Worm (Caenorhabditis elegans): ENCODE results near the gene unc-52.

The unc-52 gene

ce11 chrII:14610492-14611142, 73.6 kb downstream of the unc-52 start (continued):
- TF ChIP-seq fos-1 (tag; optimal IDR thresholded peaks at IDR 0.05) (no peak), fkh-10 (GFP tag; optimal IDR thresholded peaks at IDR 0.05) (no peak)

- TF ChIP-seq nhr-25 (tag; optimal IDR thresholded peaks at IDR 0.05) = no peak
- TF ChIP-seq pqm-1 (tag; optimal IDR thresholded peaks at IDR 0.05) = no peak
- TF ChIP-seq ztf-4 (tag; optimal IDR thresholded peaks at IDR 0.05) = no peak
- peak; percentile 81 for TF ChIP-seq ama-1 (optimal IDR thresholded peaks at IDR 0.05)
- no peak for TF ChIP-seq elt-2 (tag; optimal IDR thresholded peaks at IDR 0.05)
- TF ChIP-seq nhr-11 (tag; optimal IDR thresholded peaks at IDR 0.05) = no peak
- no peak for TF ChIP-seq jun-1 (tag; optimal IDR thresholded peaks at IDR 0.05)
- TF ChIP-seq nhr-28 (tag; optimal IDR thresholded peaks at IDR 0.05) = no peak
Observed at ce11 chrII:14609297-14609937, 74.8 kb downstream of the unc-52 start.

ce11 chrII:14608508-14608907, 75.7 kb downstream of the unc-52 start:
- peak; percentile 71 for TF ChIP-seq ztf-4 (tag; optimal IDR thresholded peaks at IDR 0.05)
- TF ChIP-seq ama-1 (optimal IDR thresholded peaks at IDR 0.05) = peak; percentile 92
- no peak for TF ChIP-seq ztf-11 (tag; optimal IDR thresholded peaks at IDR 0.05)

ce11 chrII:14606172-14606571, 78.1 kb downstream of the unc-52 start, which contains the start of gene arl-3:
TSS of gene arl-3 (plus strand) at chrII:14606472.
- TF ChIP-seq skn-1 (tag; optimal IDR thresholded peaks at IDR 0.05) = peak; percentile 7
- TF ChIP-seq elt-3 (tag; optimal IDR thresholded peaks at IDR 0.05) = no peak
- TF ChIP-seq fkh-2 (tag; optimal IDR thresholded peaks at IDR 0.05) = no peak
- no peak for TF ChIP-seq daf-12 (tag; optimal IDR thresholded peaks at IDR 0.05)

ce11 chrII:14605479-14605878, 78.8 kb downstream of the unc-52 start, which contains the start of gene F19H8.2:
TSS of gene F19H8.2 (minus strand) at chrII:14605869.
- TF ChIP-seq elt-1 (tag; optimal IDR thresholded peaks at IDR 0.05) (peak; percentile 50), mml-1 (tag; optimal IDR thresholded peaks at IDR 0.05) (no peak), ceh-16 (tag; optimal IDR thresholded peaks at IDR 0.05) (no peak), ama-1 (optimal IDR thresholded peaks at IDR 0.05) (peak; percentile 71), ztf-4 (tag; optimal IDR thresholded peaks at IDR 0.05) (no peak), lin-39 (tag; optimal IDR thresholded peaks at IDR 0.05) (no peak), fkh-2 (tag; optimal IDR thresholded peaks at IDR 0.05) (no peak), elt-3 (tag; optimal IDR thresholded peaks at IDR 0.05) (no peak), daf-12 (tag; optimal IDR thresholded peaks at IDR 0.05) (no peak), skn-1 (tag; optimal IDR thresholded peaks at IDR 0.05) (no peak), hmg-11 (tag; optimal IDR thresholded peaks at IDR 0.05) (no peak), ceh-82 (tag; optimal IDR thresholded peaks at IDR 0.05) (no peak), zag-1 (tag; optimal IDR thresholded peaks at IDR 0.05) (no peak), nhr-23 (tag; optimal IDR thresholded peaks at IDR 0.05) (peak; percentile 18), aly-2 (tag; optimal IDR thresholded peaks at IDR 0.05) (no peak), fkh-10 (GFP tag; optimal IDR thresholded peaks at IDR 0.05) (no peak)

ce11 chrII:14605026-14605425, 79.2 kb downstream of the unc-52 start:
- TF ChIP-seq hmg-11 (tag; optimal IDR thresholded peaks at IDR 0.05) (no peak), elt-3 (tag; optimal IDR thresholded peaks at IDR 0.05) (no peak), lsy-12 (tag; optimal IDR thresholded peaks at IDR 0.05) (peak; percentile 4), ama-1 (optimal IDR thresholded peaks at IDR 0.05) (peak; percentile 84), nhr-11 (tag; optimal IDR thresholded peaks at IDR 0.05) (no peak), fkh-2 (tag; optimal IDR thresholded peaks at IDR 0.05) (no peak), nfya-1 (tag; optimal IDR thresholded peaks at IDR 0.05; ENCODE audit: insufficient read depth) (no peak), fos-1 (tag; optimal IDR thresholded peaks at IDR 0.05) (no peak), ztf-4 (tag; optimal IDR thresholded peaks at IDR 0.05) (peak; percentile 52), pha-4 (tag; optimal IDR thresholded peaks at IDR 0.05) (no peak)

- TF ChIP-seq nhr-25 (tag; optimal IDR thresholded peaks at IDR 0.05) = no peak
- TF ChIP-seq ama-1 (optimal IDR thresholded peaks at IDR 0.05) = no peak
- TF ChIP-seq fkh-2 (tag; optimal IDR thresholded peaks at IDR 0.05) = no peak
Observed at ce11 chrII:14604261-14604660, 80.0 kb downstream of the unc-52 start.

Measured in whole organism, L3 larva.